Fruit fly (Drosophila melanogaster): Measurements from ENCODE around the gene Golgin104.

DNA sequence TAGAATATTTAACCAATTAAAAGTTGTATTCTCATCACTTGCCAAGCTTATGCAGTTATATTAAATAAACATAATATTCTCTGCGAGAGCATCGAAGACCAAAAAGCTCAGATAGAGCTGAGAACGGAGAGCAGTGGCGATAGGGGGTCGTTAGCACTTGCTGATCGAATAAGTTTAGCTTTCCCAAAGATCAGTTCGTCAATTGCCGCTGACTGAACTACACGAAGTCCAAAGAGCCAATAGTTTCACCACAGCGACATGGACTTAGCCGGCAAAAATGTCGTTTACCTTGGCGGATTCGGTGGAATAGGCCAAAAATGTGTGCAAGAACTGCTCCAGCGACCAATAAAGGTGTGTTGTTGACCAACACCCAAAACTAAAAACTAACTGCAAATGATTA is 16.4 kb upstream of the Golgin104 start, which contains the start of gene CG4842:
- TF ChIP-seq h (optimal IDR thresholded peaks at IDR 0.05) = no peak
- TF ChIP-seq psq (optimal IDR thresholded peaks at IDR 0.05) = no peak
- TF ChIP-seq Sin3A (optimal IDR thresholded peaks at IDR 0.05) = no peak
- TF ChIP-seq ttk (optimal IDR thresholded peaks at IDR 0.05) = no peak
- no peak for TF ChIP-seq insv (optimal IDR thresholded peaks at IDR 0.05)
- no peak for TF ChIP-seq Myc (optimal IDR thresholded peaks at IDR 0.05)

Data from Kc167 (cell line).